Worm (Caenorhabditis elegans): ENCODE results near the gene acr-9.
A peak's percentile ranks its signal among the peaks of the same experiment; 100 is the strongest.

acr-9 gene

ce11 chrX:13675444-13675843 lies 28.7 kb upstream of the acr-9 start (continued):
- TF ChIP-seq lsy-27 (tag; optimal IDR thresholded peaks at IDR 0.05; ENCODE audit: borderline replicate concordance, insufficient read depth) (no peak), nhr-80 (tag; optimal IDR thresholded peaks at IDR 0.05) (peak; percentile 74), aptf-3 (GFP tag; IDR thresholded peaks at IDR 0.05) (no peak), madf-6 (GFP tag; IDR thresholded peaks at IDR 0.05) (peak; percentile 53), ztf-26 (tag; optimal IDR thresholded peaks at IDR 0.05) (no peak), lir-1 (GFP tag; conservative IDR thresholded peaks at IDR 0.05) (no peak), snpc-4 (GFP tag; optimal IDR thresholded peaks at IDR 0.05) (no peak), snpc-4 (tag; optimal IDR thresholded peaks at IDR 0.05) (no peak), nhr-120 (GFP tag; IDR thresholded peaks at IDR 0.05) (no peak), him-1 (tag; optimal IDR thresholded peaks at IDR 0.05) (no peak), F33H1.4 (GFP tag; IDR thresholded peaks at IDR 0.05) (no peak), hmg-1.2 (GFP tag; IDR thresholded peaks at IDR 0.05) (peak; percentile 71; the same call in 1 of the 2 replicates), efl-1 (GFP tag; optimal IDR thresholded peaks at IDR 0.05) (peak; percentile 29), K12H6.12 (tag; optimal IDR thresholded peaks at IDR 0.05) (no peak), egl-18 (GFP tag; IDR thresholded peaks at IDR 0.05) (no peak), egrh-3 (GFP tag; IDR thresholded peaks at IDR 0.05) (peak; percentile 56; the same call in 1 of the 2 replicates), dpl-1 (GFP tag; optimal IDR thresholded peaks at IDR 0.05) (no peak), rcor-1 (GFP tag; IDR thresholded peaks at IDR 0.05) (no peak), somi-1 (GFP tag; optimal IDR thresholded peaks at IDR 0.05) (no peak), lag-1 (GFP tag; IDR thresholded peaks at IDR 0.05) (no peak), C17E4.6 (GFP tag; IDR thresholded peaks at IDR 0.05) (no peak), lsl-1 (GFP tag; optimal IDR thresholded peaks at IDR 0.05) (no peak), aptf-2 (GFP tag; conservative IDR thresholded peaks at IDR 0.05) (no peak), madf-10 (tag; optimal IDR thresholded peaks at IDR 0.05) (no peak), chd-7 (tag; optimal IDR thresholded peaks at IDR 0.05) (peak; percentile 35), ceh-58 (GFP tag; IDR thresholded peaks at IDR 0.05) (no peak), cebp-2 (GFP tag; IDR thresholded peaks at IDR 0.05) (no peak), akir-1 (GFP tag; optimal IDR thresholded peaks at IDR 0.05) (no peak), athp-1 (tag; optimal IDR thresholded peaks at IDR 0.05) (no peak), mxl-1 (tag; optimal IDR thresholded peaks at IDR 0.05) (no peak), ekl-4 (GFP tag; IDR thresholded peaks at IDR 0.05) (no peak), repo-1 (tag; optimal IDR thresholded peaks at IDR 0.05) (no peak), madf-3 (GFP tag; IDR thresholded peaks at IDR 0.05) (no peak), ztf-28 (GFP tag; IDR thresholded peaks at IDR 0.05) (no peak), dpff-1 (tag; optimal IDR thresholded peaks at IDR 0.05) (no peak), Y67H2A.10 (GFP tag; conservative IDR thresholded peaks at IDR 0.05) (no peak), attf-5 (GFP tag; optimal IDR thresholded peaks at IDR 0.05) (peak; percentile 44)

DNA sequence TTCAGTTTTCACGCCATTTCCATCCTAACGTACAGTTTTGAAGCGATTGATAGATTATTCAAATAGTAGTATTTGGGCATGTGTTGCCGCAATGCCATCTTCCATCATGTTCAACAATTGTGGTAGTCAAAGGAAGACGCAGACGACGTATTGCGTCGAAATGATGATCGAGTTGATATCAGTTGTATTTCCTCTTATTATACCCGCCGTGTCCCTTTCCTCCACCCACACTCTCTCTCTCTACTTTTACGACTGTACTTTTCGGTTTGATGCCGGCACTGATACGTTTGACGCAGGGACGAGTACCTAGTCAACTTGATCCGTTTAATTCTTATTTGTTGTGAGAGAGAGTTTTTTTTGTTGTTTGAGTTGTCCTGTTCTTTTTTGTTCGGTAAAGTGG lies 25.9 kb upstream of the acr-9 start:
- TF ChIP-seq dox-1 (GFP tag; IDR thresholded peaks at IDR 0.05): peak; percentile 37; the same call in 1 of the 2 replicates
- TF ChIP-seq B0035.1 (tag; optimal IDR thresholded peaks at IDR 0.05): no peak
- TF ChIP-seq nhr-80 (tag; optimal IDR thresholded peaks at IDR 0.05): peak; percentile 83
- no peak for TF ChIP-seq hmg-1.2 (GFP tag; IDR thresholded peaks at IDR 0.05)
- no peak for TF ChIP-seq unc-62 (GFP tag; optimal IDR thresholded peaks at IDR 0.05)
- TF ChIP-seq madf-3 (GFP tag; IDR thresholded peaks at IDR 0.05): no peak
- peak; percentile 11 for TF ChIP-seq tbp1 (GFP tag; optimal IDR thresholded peaks at IDR 0.05)
- no peak for TF ChIP-seq F37B4.10 (GFP tag; IDR thresholded peaks at IDR 0.05)
- no peak for TF ChIP-seq attf-6 (GFP tag; IDR thresholded peaks at IDR 0.05)
